Worm (Caenorhabditis elegans): ENCODE data around the gene eef-1B.2.

eef-1B.2 gene

ce11 chrIV:15016984-15017383 is 20.1 kb upstream of the eef-1B.2 start:
- TF ChIP-seq Y55F3AM.14 (GFP tag; optimal IDR thresholded peaks at IDR 0.05) (no peak), lin-13 (GFP tag; optimal IDR thresholded peaks at IDR 0.05) (no peak), gmeb-1 (tag; optimal IDR thresholded peaks at IDR 0.05) (no peak), aly-2 (tag; optimal IDR thresholded peaks at IDR 0.05) (no peak), ZK546.5 (tag; optimal IDR thresholded peaks at IDR 0.05) (no peak), crh-2 (tag; optimal IDR thresholded peaks at IDR 0.05) (no peak), nhr-21 (tag; optimal IDR thresholded peaks at IDR 0.05) (no peak), nhr-12 (tag; optimal IDR thresholded peaks at IDR 0.05) (no peak), sem-4 (tag; optimal IDR thresholded peaks at IDR 0.05) (peak; percentile 66), nhr-129 (tag; optimal IDR thresholded peaks at IDR 0.05) (peak; percentile 55), skn-1 (tag; optimal IDR thresholded peaks at IDR 0.05) (no peak), R02D3.7 (tag; optimal IDR thresholded peaks at IDR 0.05) (no peak), ceh-16 (tag; optimal IDR thresholded peaks at IDR 0.05) (no peak), lin-39 (tag; optimal IDR thresholded peaks at IDR 0.05) (no peak), ama-1 (optimal IDR thresholded peaks at IDR 0.05) (no peak), nhr-237 (tag; optimal IDR thresholded peaks at IDR 0.05) (no peak), mdl-1 (tag; optimal IDR thresholded peaks at IDR 0.05) (no peak), mab-5 (tag; optimal IDR thresholded peaks at IDR 0.05) (no peak), blmp-1 (tag; optimal IDR thresholded peaks at IDR 0.05; ENCODE audit: insufficient read depth) (no peak), nhr-6 (tag; optimal IDR thresholded peaks at IDR 0.05) (no peak), ceh-82 (tag; optimal IDR thresholded peaks at IDR 0.05) (no peak), lin-11 (tag; optimal IDR thresholded peaks at IDR 0.05) (no peak), F13H6.1 (tag; optimal IDR thresholded peaks at IDR 0.05) (peak; percentile 72), ztf-11 (tag; optimal IDR thresholded peaks at IDR 0.05) (no peak), elt-3 (tag; optimal IDR thresholded peaks at IDR 0.05) (no peak), dmd-4 (tag; optimal IDR thresholded peaks at IDR 0.05) (no peak), nhr-11 (tag; optimal IDR thresholded peaks at IDR 0.05) (no peak), ztf-1 (GFP tag; conservative IDR thresholded peaks at IDR 0.05) (no peak), ztf-4 (tag; optimal IDR thresholded peaks at IDR 0.05) (no peak), alr-1 (tag; optimal IDR thresholded peaks at IDR 0.05) (no peak), zag-1 (tag; optimal IDR thresholded peaks at IDR 0.05) (peak; percentile 65), lsy-2 (tag; optimal IDR thresholded peaks at IDR 0.05) (peak in 1 of 2 experiments; percentile 21), nhr-25 (tag; optimal IDR thresholded peaks at IDR 0.05) (no peak), elt-1 (tag; optimal IDR thresholded peaks at IDR 0.05) (no peak), snpc-4 (tag; optimal IDR thresholded peaks at IDR 0.05) (no peak), C34F6.9 (tag; optimal IDR thresholded peaks at IDR 0.05) (peak; percentile 26), fos-1 (tag; optimal IDR thresholded peaks at IDR 0.05) (no peak), peb-1 (tag; optimal IDR thresholded peaks at IDR 0.05) (no peak), sma-3 (GFP tag; optimal IDR thresholded peaks at IDR 0.05) (no peak), unc-39 (tag; optimal IDR thresholded peaks at IDR 0.05) (no peak), sma-9 (GFP tag; optimal IDR thresholded peaks at IDR 0.05) (peak; percentile 6), sma-9 (tag; optimal IDR thresholded peaks at IDR 0.05) (no peak), egl-27 (tag; optimal IDR thresholded peaks at IDR 0.05) (peak; percentile 17), nhr-77 (tag; optimal IDR thresholded peaks at IDR 0.05) (no peak), unc-62 (GFP tag; optimal IDR thresholded peaks at IDR 0.05) (no peak), nhr-10 (tag; optimal IDR thresholded peaks at IDR 0.05) (no peak), unc-55 (GFP tag; optimal IDR thresholded peaks at IDR 0.05) (no peak), mbf-1 (tag; optimal IDR thresholded peaks at IDR 0.05) (no peak)

- peak; percentile 51 for TF ChIP-seq unc-55 (GFP tag; optimal IDR thresholded peaks at IDR 0.05)
- peak; percentile 24 for TF ChIP-seq lin-11 (tag; optimal IDR thresholded peaks at IDR 0.05)
- no peak for TF ChIP-seq mab-5 (tag; optimal IDR thresholded peaks at IDR 0.05)
- no peak for TF ChIP-seq sma-3 (GFP tag; optimal IDR thresholded peaks at IDR 0.05)
- TF ChIP-seq lsy-2 (tag; optimal IDR thresholded peaks at IDR 0.05) = peak in 1 of 2 experiments; percentile 52
- TF ChIP-seq egl-27 (tag; optimal IDR thresholded peaks at IDR 0.05) = no peak
- TF ChIP-seq F13H6.1 (tag; optimal IDR thresholded peaks at IDR 0.05) = peak; percentile 33
- peak; percentile 88 for TF ChIP-seq nhr-129 (tag; optimal IDR thresholded peaks at IDR 0.05)
- TF ChIP-seq C34F6.9 (tag; optimal IDR thresholded peaks at IDR 0.05) = peak; percentile 65
- peak; percentile 21 for TF ChIP-seq zag-1 (tag; optimal IDR thresholded peaks at IDR 0.05)
- no peak for TF ChIP-seq ceh-16 (tag; optimal IDR thresholded peaks at IDR 0.05)
- no peak for TF ChIP-seq ceh-82 (tag; optimal IDR thresholded peaks at IDR 0.05)
- no peak for TF ChIP-seq ama-1 (optimal IDR thresholded peaks at IDR 0.05)
- TF ChIP-seq aly-2 (tag; optimal IDR thresholded peaks at IDR 0.05) = no peak
Observed at ce11 chrIV:15020958-15021357, 16.2 kb upstream of the eef-1B.2 start.
